Worm (Caenorhabditis elegans): ENCODE results near the gene C34F6.7.

ce11 chrX:11210417-11210816 lies 4.9 kb downstream of the C34F6.7 start:
- TF ChIP-seq T22C8.4 (GFP tag; IDR thresholded peaks at IDR 0.05) (no peak), ztf-23 (GFP tag; IDR thresholded peaks at IDR 0.05) (no peak), flt-1 (GFP tag; IDR thresholded peaks at IDR 0.05) (no peak), med-1 (GFP tag; optimal IDR thresholded peaks at IDR 0.05; ENCODE audit: insufficient read depth) (no peak), klf-2 (GFP tag; conservative IDR thresholded peaks at IDR 0.05) (no peak), cog-1 (tag; optimal IDR thresholded peaks at IDR 0.05) (no peak), ztf-29 (GFP tag; IDR thresholded peaks at IDR 0.05) (no peak), ref-1 (GFP tag; conservative IDR thresholded peaks at IDR 0.05) (no peak)

Data from whole organism, midembryonic.